Worm (Caenorhabditis elegans) whole organism, L4 larva: ENCODE measurements around the gene srt-5.

Experiments used
- Y105C5A.15 ChIP-seq: fragments of 200-800 bp; sonication (Bioruptor generic); IDR thresholded peaks from 2 replicates; pipeline ENCODE4 v1.3.6; 2022; ENCODE audit warnings: missing genetic modification characterization, missing compliant biosample characterization
- dmd-9 ChIP-seq: fragments of 200-800 bp; sonication (Bioruptor generic); IDR thresholded peaks from 2 replicates; pipeline ENCODE4 v1.3.6; 2022; ENCODE audit warnings: missing genetic modification reagents, missing genetic modification characterization, missing compliant biosample characterization
- madf-5 ChIP-seq, 2 experiments: fragments of 200-800 bp; sonication (Bioruptor generic); IDR thresholded peaks; 2 replicates each; pipeline ENCODE4 v1.3.6; 2022; ENCODE audit warnings: missing compliant biosample characterization in 2 of 2, missing genetic modification characterization in 2 of 2
- skn-1 ChIP-seq: fragments of 150-350 bp; optimal IDR thresholded peaks from 2 replicates; lab custom pipeline; 2014; ENCODE audit warnings: missing biosample characterization, missing genetic modification characterization
- tag-97 ChIP-seq: fragments of 200-800 bp; sonication (Bioruptor generic); IDR thresholded peaks from 2 replicates; pipeline ENCODE4 v1.3.6; 2022; ENCODE audit warnings: missing genetic modification characterization, missing compliant biosample characterization

The srt-5 gene

ce11 chrV:3032343-3032742 lies 48.3 kb downstream of the srt-5 start, which contains the start of gene irld-38:
TSS of gene irld-38 (minus strand) at chrV:3032443.
- no peak for TF ChIP-seq Y105C5A.15 (GFP tag; lab: Robert Waterston, UW)
- TF ChIP-seq skn-1 (tag; lab: Kevin White, UChicago) = no peak
- no peak for TF ChIP-seq tag-97 (GFP tag; lab: Robert Waterston, UW)
- TF ChIP-seq madf-5 (GFP tag; IDR thresholded peaks at IDR 0.05; lab: Robert Waterston, UW) = no peak
- TF ChIP-seq dmd-9 (GFP tag; lab: Robert Waterston, UW) = no peak
